Worm (Caenorhabditis elegans): Measurements from ENCODE around the gene nxf-1.

nxf-1 gene

ce11 chrV:14414964-14415564 is at the start of gene nxf-1, which contains the start of gene C15H11.11 (continued):
- no peak for TF ChIP-seq zag-1 (tag; optimal IDR thresholded peaks at IDR 0.05)
- no peak for TF ChIP-seq nhr-76 (tag; optimal IDR thresholded peaks at IDR 0.05)
- TF ChIP-seq pha-4 (GFP tag; IDR thresholded peaks at IDR 0.05), result no peak
- TF ChIP-seq pha-4 (tag; optimal IDR thresholded peaks at IDR 0.05), result no peak
- no peak for TF ChIP-seq zfp-3 (GFP tag; conservative IDR thresholded peaks at IDR 0.05)
- no peak for TF ChIP-seq ceh-44 (GFP tag; IDR thresholded peaks at IDR 0.05)
- TF ChIP-seq tag-97 (GFP tag; IDR thresholded peaks at IDR 0.05), result no peak
- no peak for TF ChIP-seq lin-15B (tag; optimal IDR thresholded peaks at IDR 0.05)
- peak; percentile 68 for TF ChIP-seq dpl-1 (GFP tag; optimal IDR thresholded peaks at IDR 0.05)
- peak; percentile 78 for TF ChIP-seq mep-1 (tag; optimal IDR thresholded peaks at IDR 0.05)
- TF ChIP-seq nhr-77 (tag; optimal IDR thresholded peaks at IDR 0.05), result peak; percentile 76
- no peak for TF ChIP-seq vab-7 (GFP tag; IDR thresholded peaks at IDR 0.05)
- no peak for TF ChIP-seq snpc-1.2 (GFP tag; IDR thresholded peaks at IDR 0.05)
- no peak for TF ChIP-seq F44E2.7 (GFP tag; IDR thresholded peaks at IDR 0.05)
- TF ChIP-seq nhr-25 (tag; optimal IDR thresholded peaks at IDR 0.05; ENCODE audit: borderline replicate concordance, insufficient read depth), result no peak
- no peak for TF ChIP-seq ZK546.5 (tag; optimal IDR thresholded peaks at IDR 0.05)
- TF ChIP-seq Y48G9A.11 (GFP tag; IDR thresholded peaks at IDR 0.05), result no peak
- TF ChIP-seq hif-1 (tag; optimal IDR thresholded peaks at IDR 0.05), result peak in 1 of 2 experiments; percentile 49
- no peak for TF ChIP-seq ztf-11 (tag; optimal IDR thresholded peaks at IDR 0.05)
- TF ChIP-seq T26A8.4 (GFP tag; IDR thresholded peaks at IDR 0.05), result peak; percentile 60
- no peak for TF ChIP-seq mxl-2 (GFP tag; conservative IDR thresholded peaks at IDR 0.05)
- TF ChIP-seq unc-39 (tag; optimal IDR thresholded peaks at IDR 0.05), result no peak
- TF ChIP-seq zip-2 (tag; optimal IDR thresholded peaks at IDR 0.05), result no peak
- no peak for TF ChIP-seq Y105C5A.15 (GFP tag; IDR thresholded peaks at IDR 0.05)
- no peak for TF ChIP-seq aly-2 (tag; optimal IDR thresholded peaks at IDR 0.05)
- no peak for TF ChIP-seq unc-130 (GFP tag; optimal IDR thresholded peaks at IDR 0.05)
- TF ChIP-seq rbr-2 (tag; optimal IDR thresholded peaks at IDR 0.05), result peak; percentile 14
- TF ChIP-seq nhr-28 (tag; optimal IDR thresholded peaks at IDR 0.05), result peak; percentile 50
- TF ChIP-seq F49E8.2 (tag; optimal IDR thresholded peaks at IDR 0.05; ENCODE audit: borderline replicate concordance), result no peak
- peak; percentile 76 for TF ChIP-seq mes-2 (tag; optimal IDR thresholded peaks at IDR 0.05; ENCODE audit: poor library complexity, severe bottlenecking)
- peak; percentile 80 for TF ChIP-seq dve-1 (tag; optimal IDR thresholded peaks at IDR 0.05; ENCODE audit: insufficient read depth)
- TF ChIP-seq F37D6.2 (tag; optimal IDR thresholded peaks at IDR 0.05), result no peak
- peak; percentile 72 for TF ChIP-seq nhr-102 (tag; optimal IDR thresholded peaks at IDR 0.05)
- TF ChIP-seq ceh-32 (tag; optimal IDR thresholded peaks at IDR 0.05; ENCODE audit: poor library complexity), result no peak
- TF ChIP-seq attf-4 (tag; optimal IDR thresholded peaks at IDR 0.05), result no peak
- TF ChIP-seq zip-11 (GFP tag; IDR thresholded peaks at IDR 0.05), result no peak
- peak; percentile 81 for TF ChIP-seq dmd-6 (GFP tag; IDR thresholded peaks at IDR 0.05)
- TF ChIP-seq spr-3 (GFP tag; optimal IDR thresholded peaks at IDR 0.05), result no peak
- peak; percentile 84 for TF ChIP-seq hlh-11 (tag; optimal IDR thresholded peaks at IDR 0.05)
- peak in 1 of 2 experiments; percentile 71 for TF ChIP-seq mdl-1 (tag; optimal IDR thresholded peaks at IDR 0.05)
- TF ChIP-seq ceh-62 (tag; optimal IDR thresholded peaks at IDR 0.05), result no peak
- TF ChIP-seq tra-1 (GFP tag; IDR thresholded peaks at IDR 0.05), result 0 out of 2 replicates have a peak, but pooled peaks have one; percentile 43
- no peak for TF ChIP-seq set-16 (GFP tag; IDR thresholded peaks at IDR 0.05)
- peak; percentile 58; the same call in 1 of the 2 replicates for TF ChIP-seq arid-1 (GFP tag; conservative IDR thresholded peaks at IDR 0.05)
- no peak for TF ChIP-seq ZK337.2 (GFP tag; IDR thresholded peaks at IDR 0.05)
- peak in 1 of 2 experiments; percentile 82 for TF ChIP-seq lsy-2 (tag; optimal IDR thresholded peaks at IDR 0.05)
- no peak for TF ChIP-seq Y5F2A.4 (GFP tag; optimal IDR thresholded peaks at IDR 0.05)
- TF ChIP-seq nhr-6 (tag; optimal IDR thresholded peaks at IDR 0.05), result peak; percentile 73
- no peak for TF ChIP-seq snpc-4 (tag; optimal IDR thresholded peaks at IDR 0.05)
- TF ChIP-seq ztf-7 (tag; optimal IDR thresholded peaks at IDR 0.05), result peak; percentile 74
- no peak for TF ChIP-seq nhr-111 (GFP tag; optimal IDR thresholded peaks at IDR 0.05)
